Worm (Caenorhabditis elegans): Measurements from ENCODE around the gene frpr-14.
A peak's percentile ranks its signal among the peaks of the same experiment; 100 is the strongest.

The frpr-14 gene

DNA sequence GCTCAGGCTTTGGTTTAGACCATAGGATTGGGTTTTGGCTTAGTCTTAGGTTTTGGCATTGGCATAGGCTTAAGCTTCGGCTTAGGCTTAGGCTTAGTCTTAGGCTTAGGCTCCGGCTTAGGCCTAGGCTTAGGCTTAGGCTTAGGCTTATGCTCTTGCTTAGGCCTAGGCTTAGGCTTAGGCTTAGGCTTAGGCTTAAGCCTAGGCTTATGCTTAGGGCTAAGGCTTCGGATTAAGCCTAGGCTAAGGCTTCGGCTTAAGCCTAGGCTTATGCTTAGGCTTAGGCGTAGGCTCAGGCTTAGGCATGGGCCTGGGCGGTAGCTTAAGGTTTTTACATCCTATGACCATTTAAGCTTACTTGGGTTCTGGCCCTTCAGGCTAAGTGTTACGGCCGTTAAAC, 569 bp downstream of the frpr-14 start:
- TF ChIP-seq ham-2 (GFP tag; optimal IDR thresholded peaks at IDR 0.05) (peak; percentile 35), ces-1 (GFP tag; optimal IDR thresholded peaks at IDR 0.05) (no peak)

DNA sequence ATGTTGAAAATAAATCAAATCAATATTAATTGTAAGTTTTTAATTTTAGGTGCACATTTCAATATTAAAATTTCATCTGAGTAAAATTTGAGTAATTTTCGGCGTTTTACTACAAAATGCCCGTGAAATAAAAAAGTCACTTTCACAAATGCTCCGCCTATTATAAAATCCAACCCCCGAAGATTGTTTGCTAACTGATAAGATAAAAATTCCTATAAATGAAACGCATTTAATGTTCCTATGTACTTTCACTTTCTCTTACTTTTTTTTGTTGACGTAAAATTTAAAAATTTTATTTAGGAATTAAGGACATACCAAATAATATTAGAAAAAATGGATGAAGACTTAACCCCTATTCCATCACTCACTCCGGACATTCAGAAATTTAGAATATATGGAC, 7.6 kb downstream of the frpr-14 start, which contains the start of gene sdz-24:
Gene sdz-24, plus strand, starts transcription at position 301 of the 400 bp plus-strand sequence.
- TF ChIP-seq ceh-43 (GFP tag; optimal IDR thresholded peaks at IDR 0.05) (no peak), nhr-2 (tag; optimal IDR thresholded peaks at IDR 0.05) (no peak), nhr-28 (tag; optimal IDR thresholded peaks at IDR 0.05) (no peak), ceh-39 (tag; optimal IDR thresholded peaks at IDR 0.05) (no peak), cnd-1 (tag; optimal IDR thresholded peaks at IDR 0.05) (no peak), sem-2 (GFP tag; optimal IDR thresholded peaks at IDR 0.05) (no peak), zip-8 (tag; optimal IDR thresholded peaks at IDR 0.05) (no peak), unc-39 (tag; optimal IDR thresholded peaks at IDR 0.05) (no peak), mab-5 (tag; optimal IDR thresholded peaks at IDR 0.05) (no peak), mep-1 (tag; optimal IDR thresholded peaks at IDR 0.05) (no peak)

DNA sequence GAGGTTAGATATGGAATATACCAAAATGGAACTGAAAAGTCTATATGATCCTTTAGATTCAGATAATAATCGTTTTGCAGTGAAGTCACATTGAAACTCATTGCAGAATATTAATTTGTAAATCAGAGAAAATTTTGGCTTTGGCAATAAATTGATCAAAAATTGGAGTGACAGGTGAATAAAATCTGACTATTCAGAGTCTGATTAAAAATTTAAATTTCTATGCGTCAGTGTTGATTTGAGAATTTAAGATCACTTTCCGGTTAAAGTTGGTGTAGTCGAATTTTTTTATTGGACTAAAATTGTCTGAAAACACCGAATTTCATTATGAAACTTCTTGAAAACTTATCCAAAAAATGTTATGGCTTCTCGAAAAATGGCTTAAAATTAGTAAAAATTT, 10.9 kb downstream of the frpr-14 start, which contains the start of gene sri-45:
Gene sri-45, minus strand, starts transcription at position 101 of the 400 bp plus-strand sequence.
- TF ChIP-seq ham-2 (GFP tag; optimal IDR thresholded peaks at IDR 0.05) = no peak

DNA sequence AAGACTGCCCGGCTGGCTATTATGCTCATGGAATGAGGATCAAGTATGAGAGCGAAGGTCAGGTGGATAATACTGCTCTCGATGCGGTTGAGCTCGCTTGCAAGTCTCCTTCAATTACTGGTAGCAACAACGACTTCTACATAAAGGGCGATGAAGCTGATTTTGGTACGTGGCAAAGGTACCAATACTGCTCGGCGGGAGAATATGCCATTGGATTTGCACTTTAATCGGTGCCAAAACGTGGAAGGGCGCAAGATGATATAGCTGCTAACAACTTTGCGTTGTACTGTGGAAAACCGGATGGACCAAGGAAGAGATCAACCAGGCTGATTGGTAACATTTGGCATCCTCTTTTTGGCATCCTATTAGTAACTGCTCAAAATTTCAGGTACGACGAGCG, 17.1 kb downstream of the frpr-14 start:
- no peak for TF ChIP-seq mls-2 (tag; optimal IDR thresholded peaks at IDR 0.05)
- no peak for TF ChIP-seq cnd-1 (tag; optimal IDR thresholded peaks at IDR 0.05)
- no peak for TF ChIP-seq mep-1 (tag; optimal IDR thresholded peaks at IDR 0.05)

DNA sequence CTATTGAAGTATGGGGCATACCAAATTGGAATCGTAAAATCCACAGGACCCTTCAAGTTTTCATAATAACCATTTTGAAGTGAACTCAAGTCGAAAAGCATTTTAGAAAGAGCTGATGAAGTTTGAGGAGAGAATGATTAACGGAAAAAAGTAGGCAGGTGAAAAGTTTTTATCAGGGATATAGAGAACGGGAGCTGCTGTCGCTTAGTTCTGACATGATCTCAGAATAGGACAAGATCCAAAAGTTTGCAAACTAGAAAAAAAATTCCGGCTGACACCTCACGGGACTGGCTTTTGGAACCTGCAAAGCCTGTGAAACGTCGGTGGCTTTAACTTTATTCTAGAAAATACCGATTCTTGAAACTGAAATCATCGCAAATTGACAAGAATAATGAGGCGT, 20.3 kb downstream of the frpr-14 start, which contains the start of gene sri-46:
Gene sri-46, minus strand, starts transcription at position 101 of the 400 bp plus-strand sequence.
- no peak for TF ChIP-seq snpc-4 (tag; optimal IDR thresholded peaks at IDR 0.05)
- TF ChIP-seq unc-62 (GFP tag; optimal IDR thresholded peaks at IDR 0.05) = no peak
- TF ChIP-seq mls-2 (tag; optimal IDR thresholded peaks at IDR 0.05) = no peak
- TF ChIP-seq unc-39 (tag; optimal IDR thresholded peaks at IDR 0.05) = no peak
- no peak for TF ChIP-seq sem-2 (GFP tag; optimal IDR thresholded peaks at IDR 0.05)
- TF ChIP-seq flh-1 (GFP tag; optimal IDR thresholded peaks at IDR 0.05) = no peak
- no peak for TF ChIP-seq lin-32 (GFP tag; optimal IDR thresholded peaks at IDR 0.05)

DNA sequence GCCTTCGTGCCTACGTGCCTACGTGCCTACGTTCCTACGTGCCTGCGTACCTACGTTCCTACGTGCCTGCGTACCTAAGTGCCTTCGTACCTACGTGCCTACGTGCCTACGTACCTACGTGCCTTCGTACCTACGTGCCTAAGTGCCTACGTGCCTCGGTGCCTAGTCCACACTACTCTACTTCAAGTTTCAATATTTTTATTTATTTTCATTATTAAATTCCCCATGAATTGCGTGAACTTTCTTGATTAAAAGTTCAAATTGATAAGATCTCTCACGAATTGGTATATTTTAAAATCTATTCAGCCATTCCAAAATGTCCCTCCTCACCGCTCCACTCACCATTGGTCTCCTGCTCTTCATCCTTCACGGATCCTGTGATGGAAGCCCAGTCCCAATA, 23.4 kb downstream of the frpr-14 start, which contains the start of gene Y39F10C.3:
Gene Y39F10C.3, plus strand, starts transcription at position 301 of the 400 bp plus-strand sequence.
- TF ChIP-seq nhr-76 (tag; optimal IDR thresholded peaks at IDR 0.05) (no peak), mab-5 (tag; optimal IDR thresholded peaks at IDR 0.05) (no peak), bed-3 (GFP tag; optimal IDR thresholded peaks at IDR 0.05) (no peak), unc-62 (GFP tag; optimal IDR thresholded peaks at IDR 0.05) (no peak), nhr-237 (tag; optimal IDR thresholded peaks at IDR 0.05) (no peak)

DNA sequence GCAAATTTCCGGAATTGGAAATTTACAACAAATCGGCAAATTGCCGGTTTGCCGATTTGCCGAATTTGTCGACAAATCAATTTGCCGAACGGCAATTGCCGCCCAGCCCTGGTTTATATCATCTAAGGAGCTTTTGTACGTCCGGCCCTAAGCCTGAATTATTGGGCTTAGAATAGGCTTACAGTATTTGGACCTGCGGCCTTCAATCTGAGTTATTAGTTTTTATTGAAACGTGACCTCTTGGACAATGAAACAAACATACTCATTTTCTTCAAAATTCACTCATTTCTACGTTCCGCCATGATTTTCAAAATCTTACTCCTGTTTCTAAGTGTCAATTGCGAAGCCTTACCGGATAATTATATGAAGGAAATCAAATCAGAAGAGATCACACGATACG, 24.5 kb downstream of the frpr-14 start, which contains the start of gene Y39F10C.1:
Gene Y39F10C.1, plus strand, starts transcription at position 301 of the 400 bp plus-strand sequence.
- TF ChIP-seq nhr-237 (tag; optimal IDR thresholded peaks at IDR 0.05) (no peak), ceh-39 (tag; optimal IDR thresholded peaks at IDR 0.05) (no peak), ztf-11 (tag; optimal IDR thresholded peaks at IDR 0.05) (no peak), mab-5 (tag; optimal IDR thresholded peaks at IDR 0.05) (no peak), elt-1 (tag; optimal IDR thresholded peaks at IDR 0.05; ENCODE audit: borderline replicate concordance, insufficient read depth) (no peak), unc-120 (tag; optimal IDR thresholded peaks at IDR 0.05; ENCODE audit: poor library complexity, severe bottlenecking) (no peak), flh-1 (GFP tag; optimal IDR thresholded peaks at IDR 0.05) (no peak), tbx-8 (GFP tag; optimal IDR thresholded peaks at IDR 0.05) (no peak), hlh-1 (tag; optimal IDR thresholded peaks at IDR 0.05) (no peak), zip-8 (tag; optimal IDR thresholded peaks at IDR 0.05) (no peak), unc-62 (GFP tag; optimal IDR thresholded peaks at IDR 0.05) (no peak), nhr-28 (tag; optimal IDR thresholded peaks at IDR 0.05) (no peak), ceh-83 (GFP tag; optimal IDR thresholded peaks at IDR 0.05) (no peak)

All from whole organism, mixed stage, embryonic.